Fruit fly (Drosophila melanogaster): Measurements from ENCODE around the gene IKKbeta.
A peak's percentile ranks its signal among the peaks of the same experiment; 100 is the strongest.

IKKbeta gene

DNA sequence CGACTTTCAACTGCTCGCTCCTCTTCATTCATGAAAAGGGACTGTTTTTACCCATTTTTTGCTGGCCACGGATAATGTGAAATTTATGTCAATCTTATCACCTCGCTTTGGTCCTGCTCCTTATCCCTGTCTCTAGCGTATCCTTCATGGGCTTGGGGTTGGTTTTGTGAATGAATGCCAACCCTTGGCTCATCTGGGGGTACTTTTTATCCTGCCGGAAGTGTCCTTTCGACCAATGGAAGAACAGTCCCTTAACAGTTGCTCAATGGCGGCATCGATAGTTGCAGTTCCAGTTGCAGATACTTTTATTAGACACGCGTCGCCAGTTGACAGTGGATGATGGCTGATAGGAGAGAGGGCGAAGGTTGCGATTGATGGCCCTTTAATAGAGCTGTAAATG lies 35.6 kb downstream of the IKKbeta start:
- no peak for TF ChIP-seq Hr38 (GFP tag; optimal IDR thresholded peaks at IDR 0.05)
- TF ChIP-seq Met (GFP tag; optimal IDR thresholded peaks at IDR 0.05), result no peak
- TF ChIP-seq Smox (GFP tag; optimal IDR thresholded peaks at IDR 0.05), result no peak
- TF ChIP-seq pdm3 (GFP tag; optimal IDR thresholded peaks at IDR 0.05), result no peak

DNA sequence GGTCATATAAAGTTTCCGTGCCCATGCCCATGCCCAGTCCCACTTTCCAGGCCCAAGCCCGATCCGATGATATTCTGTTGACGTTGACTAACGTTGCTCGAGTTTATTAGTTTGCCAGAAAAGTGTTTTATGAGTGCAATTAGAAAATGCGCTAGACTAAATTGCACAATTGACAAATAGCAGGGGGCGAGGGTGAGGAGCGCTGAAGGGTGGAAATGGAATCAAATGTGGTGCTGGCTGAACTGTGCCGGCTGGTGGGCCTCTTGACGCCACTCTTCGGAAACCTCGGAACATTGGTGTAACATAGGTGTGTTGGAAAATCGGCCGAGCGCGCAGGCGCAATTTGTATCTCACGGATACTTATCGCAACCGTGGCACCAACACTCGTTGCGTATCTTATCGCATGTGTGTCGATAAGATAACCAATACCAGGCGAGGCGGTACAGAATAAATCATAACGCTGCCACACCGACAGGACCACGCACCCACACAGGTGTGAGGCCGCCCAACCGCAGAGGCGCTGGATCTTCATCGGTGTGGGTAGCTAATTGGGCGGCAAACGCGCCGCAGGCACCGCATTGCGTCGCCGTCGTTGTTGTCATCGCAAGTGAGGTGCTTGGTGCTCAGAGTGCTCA lies 37.4 kb downstream of the IKKbeta start:
- TF ChIP-seq fkh (GFP tag; optimal IDR thresholded peaks at IDR 0.05) (peak; percentile 58), vri (GFP tag; optimal IDR thresholded peaks at IDR 0.05) (peak; percentile 72), cyc (GFP tag; optimal IDR thresholded peaks at IDR 0.05) (no peak), Sox15 (GFP tag; optimal IDR thresholded peaks at IDR 0.05) (no peak)

- TF ChIP-seq lz (GFP tag; optimal IDR thresholded peaks at IDR 0.05) (no peak), Eip93F (GFP tag; optimal IDR thresholded peaks at IDR 0.05) (no peak), svp (GFP tag) (no peak), CG8632 (GFP tag; optimal IDR thresholded peaks at IDR 0.05) (no peak), OdsH (GFP tag; optimal IDR thresholded peaks at IDR 0.05) (no peak), CG11762 (GFP tag; optimal IDR thresholded peaks at IDR 0.05; ENCODE audit: insufficient read depth) (no peak), ss (GFP tag; optimal IDR thresholded peaks at IDR 0.05) (no peak), net (GFP tag; optimal IDR thresholded peaks at IDR 0.05) (no peak), dac (GFP tag; optimal IDR thresholded peaks at IDR 0.05) (no peak), topi (GFP tag; optimal IDR thresholded peaks at IDR 0.05) (no peak), CG10669 (GFP tag; optimal IDR thresholded peaks at IDR 0.05) (no peak)
Observed at dm6 chr3R:16010009-16010505, 39.2 kb downstream of the IKKbeta start.

- TF ChIP-seq fd85E (GFP tag; optimal IDR thresholded peaks at IDR 0.05) (no peak), fkh (GFP tag; optimal IDR thresholded peaks at IDR 0.05) (peak; percentile 8), vri (GFP tag; optimal IDR thresholded peaks at IDR 0.05) (peak; percentile 49), dsx (GFP tag; optimal IDR thresholded peaks at IDR 0.05; ENCODE audit: poor library complexity, severe bottlenecking) (no peak), Smox (GFP tag; optimal IDR thresholded peaks at IDR 0.05) (no peak), CG8632 (GFP tag; optimal IDR thresholded peaks at IDR 0.05) (no peak), CG15336 (GFP tag; IDR thresholded peaks at IDR 0.05) (no peak), Eip78C (GFP tag) (peak; percentile 33), OdsH (GFP tag; optimal IDR thresholded peaks at IDR 0.05) (no peak), svp (GFP tag) (no peak), CG10669 (GFP tag; optimal IDR thresholded peaks at IDR 0.05) (no peak), Sox14 (GFP tag; optimal IDR thresholded peaks at IDR 0.05) (peak; percentile 3)
Observed at dm6 chr3R:16009030-16009429, 40.2 kb downstream of the IKKbeta start, which contains the start of gene GATAe. Gene GATAe (plus strand): TSS chr3R:16009105.

dm6 chr3R:16008300-16008699 lies 40.9 kb downstream of the IKKbeta start:
- TF ChIP-seq Gug (GFP tag; IDR thresholded peaks at IDR 0.05) (no peak), CG15336 (GFP tag; IDR thresholded peaks at IDR 0.05) (no peak), fkh (GFP tag; optimal IDR thresholded peaks at IDR 0.05) (peak; percentile 27), Smox (GFP tag; optimal IDR thresholded peaks at IDR 0.05) (no peak), CG32006 (GFP tag; optimal IDR thresholded peaks at IDR 0.05) (no peak), CG8319 (GFP tag; optimal IDR thresholded peaks at IDR 0.05) (no peak), vri (GFP tag; optimal IDR thresholded peaks at IDR 0.05) (no peak)

DNA sequence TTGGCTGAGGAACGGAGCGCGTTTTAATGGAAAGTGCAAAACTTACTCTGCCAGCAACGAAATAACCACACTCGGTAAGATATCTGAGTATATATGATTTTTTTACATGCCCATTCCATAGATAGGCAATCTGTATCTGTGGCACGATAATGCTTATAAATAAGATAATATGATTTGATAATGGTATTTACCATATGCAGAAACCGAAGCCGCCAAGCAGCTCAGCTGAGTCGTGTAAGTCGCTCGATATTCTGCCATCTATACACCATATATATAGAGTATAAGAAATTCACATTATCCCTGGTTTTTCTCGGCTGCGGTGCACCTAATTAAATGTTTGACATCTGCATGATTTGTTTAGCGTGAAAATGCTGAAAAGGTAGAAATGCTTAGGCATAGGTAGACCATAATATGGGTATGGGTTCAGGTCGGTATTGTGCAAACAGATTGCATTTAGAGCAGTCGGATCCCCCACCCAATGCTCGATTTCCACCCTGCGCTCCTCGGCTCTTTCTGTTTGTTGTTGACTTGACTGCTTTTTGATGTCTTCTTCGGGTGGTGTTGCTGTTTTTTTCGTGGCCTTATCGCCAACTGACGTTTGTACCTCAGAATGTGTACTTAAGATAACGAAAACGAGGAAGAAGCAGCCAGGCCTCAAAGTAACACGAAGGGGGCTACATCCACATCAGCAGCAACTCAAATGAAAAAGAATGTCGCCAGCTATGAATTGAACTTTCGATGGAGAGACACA lies 42.2 kb downstream of the IKKbeta start:
- TF ChIP-seq Blimp-1 (GFP tag; optimal IDR thresholded peaks at IDR 0.05) (no peak), CG8319 (GFP tag; optimal IDR thresholded peaks at IDR 0.05) (no peak), fd59A (GFP tag; optimal IDR thresholded peaks at IDR 0.05) (no peak), CG8119 (GFP tag; IDR thresholded peaks at IDR 0.05) (no peak), svp (GFP tag) (peak; percentile 63), CG6792 (GFP tag; optimal IDR thresholded peaks at IDR 0.05) (no peak), Eip78C (GFP tag) (peak; percentile 7), Ets21C (GFP tag; optimal IDR thresholded peaks at IDR 0.05) (no peak), fkh (GFP tag; optimal IDR thresholded peaks at IDR 0.05) (peak; percentile 91), Met (GFP tag; optimal IDR thresholded peaks at IDR 0.05) (no peak)
